Fruit fly (Drosophila melanogaster): ENCODE measurements around the gene Pink1.
A peak's percentile ranks its signal among the peaks of the same experiment; 100 is the strongest.

The Pink1 gene

dm6 chrX:6683635-6684499, at the start of gene Pink1:
Gene Pink1, plus strand, starts transcription at chrX:6683798.
- TF ChIP-seq EcR (GFP tag; optimal IDR thresholded peaks at IDR 0.05) (no peak), rn (GFP tag; IDR thresholded peaks at IDR 0.05) (no peak), CG32121 (GFP tag; IDR thresholded peaks at IDR 0.05) (no peak), CG10348 (GFP tag; IDR thresholded peaks at IDR 0.05) (no peak), CG13204 (GFP tag; optimal IDR thresholded peaks at IDR 0.05) (no peak), fd96Ca (GFP tag; IDR thresholded peaks at IDR 0.05) (no peak), D1 (tag; optimal IDR thresholded peaks at IDR 0.05) (no peak)

- TF ChIP-seq fd96Ca (GFP tag; IDR thresholded peaks at IDR 0.05) (no peak), CG12605 (GFP tag; IDR thresholded peaks at IDR 0.05) (no peak)
Observed at dm6 chrX:6638123-6638522, 45.5 kb upstream of the Pink1 start.

- TF ChIP-seq Snoo (tag; optimal IDR thresholded peaks at IDR 0.05) (no peak), CG12605 (GFP tag; IDR thresholded peaks at IDR 0.05) (peak; percentile 30; the same call in 1 of the 2 replicates), Ets98B (GFP tag; IDR thresholded peaks at IDR 0.05) (peak; percentile 50; the same call in 1 of the 2 replicates), CG8301 (tag; optimal IDR thresholded peaks at IDR 0.05) (peak; percentile 56), Pif1B (GFP tag; optimal IDR thresholded peaks at IDR 0.05) (peak; percentile 14), CG15710 (tag; optimal IDR thresholded peaks at IDR 0.05) (peak; percentile 3), CG32121 (GFP tag; IDR thresholded peaks at IDR 0.05) (peak; percentile 39; the same call in 1 of the 2 replicates), CG10348 (GFP tag; IDR thresholded peaks at IDR 0.05) (no peak), CG9948 (tag; optimal IDR thresholded peaks at IDR 0.05) (peak; percentile 10), CG14655 (GFP tag; optimal IDR thresholded peaks at IDR 0.05) (peak; percentile 57), rn (GFP tag; IDR thresholded peaks at IDR 0.05) (no peak), gl (tag; optimal IDR thresholded peaks at IDR 0.05) (no peak), Pif1A (GFP tag; optimal IDR thresholded peaks at IDR 0.05) (peak; percentile 43), fd96Ca (GFP tag; IDR thresholded peaks at IDR 0.05) (peak; percentile 81), CG4496 (GFP tag; IDR thresholded peaks at IDR 0.05) (peak; percentile 71; the same call in 2 of the 3 replicates), EcR (GFP tag; optimal IDR thresholded peaks at IDR 0.05) (no peak), CG13204 (GFP tag; optimal IDR thresholded peaks at IDR 0.05) (no peak), D1 (tag; optimal IDR thresholded peaks at IDR 0.05) (no peak), CG8159 (tag; optimal IDR thresholded peaks at IDR 0.05) (peak; percentile 3), CG17806 (tag; optimal IDR thresholded peaks at IDR 0.05) (peak; percentile 8), CG34367 (tag; optimal IDR thresholded peaks at IDR 0.05) (no peak)
Observed at dm6 chrX:6641602-6642001, 42.0 kb upstream of the Pink1 start.

- TF ChIP-seq gl (tag; optimal IDR thresholded peaks at IDR 0.05) (peak; percentile 4), fd96Ca (GFP tag; IDR thresholded peaks at IDR 0.05) (no peak), Ets98B (GFP tag; IDR thresholded peaks at IDR 0.05) (peak; percentile 37), CG17806 (tag; optimal IDR thresholded peaks at IDR 0.05) (peak; percentile 53), Snoo (tag; optimal IDR thresholded peaks at IDR 0.05) (peak; percentile 33), CG34367 (tag; optimal IDR thresholded peaks at IDR 0.05) (peak; percentile 43), CG13204 (GFP tag; optimal IDR thresholded peaks at IDR 0.05) (no peak), CG9948 (tag; optimal IDR thresholded peaks at IDR 0.05) (peak; percentile 47), Pif1B (GFP tag; optimal IDR thresholded peaks at IDR 0.05) (peak; percentile 11), CG14655 (GFP tag; optimal IDR thresholded peaks at IDR 0.05) (peak; percentile 71), D1 (tag; optimal IDR thresholded peaks at IDR 0.05) (no peak), CG4496 (GFP tag; IDR thresholded peaks at IDR 0.05) (peak; percentile 71), CG10348 (GFP tag; IDR thresholded peaks at IDR 0.05) (no peak), Pif1A (GFP tag; optimal IDR thresholded peaks at IDR 0.05) (peak; percentile 67), EcR (GFP tag; optimal IDR thresholded peaks at IDR 0.05) (no peak), CG15710 (tag; optimal IDR thresholded peaks at IDR 0.05) (peak; percentile 50), CG12605 (GFP tag; IDR thresholded peaks at IDR 0.05) (peak; percentile 30; the same call in 1 of the 2 replicates), CG32121 (GFP tag; IDR thresholded peaks at IDR 0.05) (peak; percentile 58), CG8159 (tag; optimal IDR thresholded peaks at IDR 0.05) (peak; percentile 49), CG8301 (tag; optimal IDR thresholded peaks at IDR 0.05) (peak; percentile 66), rn (GFP tag; IDR thresholded peaks at IDR 0.05) (no peak)
Observed at dm6 chrX:6642593-6643257, 40.9 kb upstream of the Pink1 start.

dm6 chrX:6646846-6647245, 36.8 kb upstream of the Pink1 start:
- TF ChIP-seq Snoo (tag; optimal IDR thresholded peaks at IDR 0.05): no peak
- no peak for TF ChIP-seq CG12605 (GFP tag; IDR thresholded peaks at IDR 0.05)
- peak; percentile 13 for TF ChIP-seq CG9948 (tag; optimal IDR thresholded peaks at IDR 0.05)
- peak; percentile 18 for TF ChIP-seq CG8159 (tag; optimal IDR thresholded peaks at IDR 0.05)
- TF ChIP-seq CG34367 (tag; optimal IDR thresholded peaks at IDR 0.05): no peak
- no peak for TF ChIP-seq CG10348 (GFP tag; IDR thresholded peaks at IDR 0.05)
- TF ChIP-seq gl (tag; optimal IDR thresholded peaks at IDR 0.05): no peak
- TF ChIP-seq CG4496 (GFP tag; IDR thresholded peaks at IDR 0.05): no peak
- peak; percentile 34 for TF ChIP-seq CG8301 (tag; optimal IDR thresholded peaks at IDR 0.05)
- TF ChIP-seq fd96Ca (GFP tag; IDR thresholded peaks at IDR 0.05): 0 out of 3 replicates have a peak, but pooled peaks have one; percentile 34
- TF ChIP-seq CG14655 (GFP tag; optimal IDR thresholded peaks at IDR 0.05): peak; percentile 56
- no peak for TF ChIP-seq Ets98B (GFP tag; IDR thresholded peaks at IDR 0.05)
- TF ChIP-seq CG32121 (GFP tag; IDR thresholded peaks at IDR 0.05): no peak
- no peak for TF ChIP-seq CG13204 (GFP tag; optimal IDR thresholded peaks at IDR 0.05)
- no peak for TF ChIP-seq EcR (GFP tag; optimal IDR thresholded peaks at IDR 0.05)
- peak; percentile 0 for TF ChIP-seq CG15710 (tag; optimal IDR thresholded peaks at IDR 0.05)
- no peak for TF ChIP-seq D1 (tag; optimal IDR thresholded peaks at IDR 0.05)
- TF ChIP-seq Pif1B (GFP tag; optimal IDR thresholded peaks at IDR 0.05): no peak
- TF ChIP-seq rn (GFP tag; IDR thresholded peaks at IDR 0.05): no peak
- no peak for TF ChIP-seq Pif1A (GFP tag; optimal IDR thresholded peaks at IDR 0.05)
- TF ChIP-seq CG17806 (tag; optimal IDR thresholded peaks at IDR 0.05): peak; percentile 26
